Worm (Caenorhabditis elegans) whole organism, late embryonic: ENCODE results near the gene F11A5.15.

Experiments used
- C38D4.7 ChIP-seq: fragments of 200-800 bp; sonication (Bioruptor generic); optimal IDR thresholded peaks from 2 replicates; lab custom pipeline; 2018; ENCODE audit warnings: mild to moderate bottlenecking, missing genetic modification characterization, moderate library complexity, missing compliant biosample characterization
- F13H6.1 ChIP-seq: sonication (generic microtip); optimal IDR thresholded peaks from 2 replicates; lab custom pipeline; 2016; ENCODE audit warnings: missing genetic modification characterization, missing compliant biosample characterization
- K02D7.2 ChIP-seq: sonication (generic microtip); optimal IDR thresholded peaks from 2 replicates; lab custom pipeline; 2017; ENCODE audit warnings: mild to moderate bottlenecking, missing genetic modification characterization, missing compliant biosample characterization
- ahr-1 ChIP-seq: sonication (generic microtip); optimal IDR thresholded peaks from 2 replicates; lab custom pipeline; 2016; ENCODE audit warnings: missing genetic modification characterization, missing compliant biosample characterization
- ceh-14 ChIP-seq: sonication (generic microtip); optimal IDR thresholded peaks from 2 replicates; lab custom pipeline; 2016; ENCODE audit warnings: missing genotype, missing genetic modification characterization, missing compliant biosample characterization
- ceh-22 ChIP-seq: sonication (generic microtip); optimal IDR thresholded peaks from 2 replicates; lab custom pipeline; 2017; ENCODE audit warnings: missing biosample characterization, missing genetic modification characterization
- ceh-30 ChIP-seq: fragments of 150-350 bp; optimal IDR thresholded peaks from 2 replicates; lab custom pipeline; 2014; ENCODE audit warnings: missing biosample characterization, missing genetic modification characterization
- ceh-34 ChIP-seq: sonication (generic microtip); optimal IDR thresholded peaks from 2 replicates; lab custom pipeline; 2016; ENCODE audit warnings: mild to moderate bottlenecking, missing genetic modification characterization, missing compliant biosample characterization
- ceh-48 ChIP-seq: sonication (generic microtip); optimal IDR thresholded peaks from 2 replicates; lab custom pipeline; 2016; ENCODE audit warnings: missing genetic modification characterization, inconsistent platforms, missing compliant biosample characterization
- ceh-6 ChIP-seq: fragments of 200-800 bp; sonication (Bioruptor generic); optimal IDR thresholded peaks from 2 replicates; lab custom pipeline; 2018; ENCODE audit warnings: mild to moderate bottlenecking, missing genetic modification characterization, missing compliant biosample characterization
- ceh-9 ChIP-seq: sonication (generic microtip); optimal IDR thresholded peaks from 2 replicates; lab custom pipeline; 2016; ENCODE audit warnings: mild to moderate bottlenecking, missing genetic modification characterization, inconsistent platforms, missing compliant biosample characterization
- dmd-4 ChIP-seq: sonication (generic microtip); optimal IDR thresholded peaks from 2 replicates; lab custom pipeline; 2016; ENCODE audit warnings: borderline replicate concordance, missing genetic modification characterization, missing compliant biosample characterization
- elt-2 ChIP-seq: sonication (generic microtip); optimal IDR thresholded peaks from 2 replicates; lab custom pipeline; 2016; ENCODE audit warnings: missing genetic modification reagents, missing genetic modification characterization, missing compliant biosample characterization
- fax-1 ChIP-seq: sonication (generic microtip); optimal IDR thresholded peaks from 2 replicates; lab custom pipeline; 2016; ENCODE audit warnings: missing genotype, missing genetic modification characterization, missing compliant biosample characterization
- gmeb-2 ChIP-seq: sonication (generic microtip); optimal IDR thresholded peaks from 2 replicates; lab custom pipeline; 2016; ENCODE audit warnings: missing genetic modification characterization, inconsistent platforms, missing compliant biosample characterization
- hlh-30 ChIP-seq: sonication (generic microtip); optimal IDR thresholded peaks from 2 replicates; lab custom pipeline; 2017; ENCODE audit warnings: antibody characterized with exemption, missing genetic modification characterization, missing compliant biosample characterization; ENCODE audit not compliant: insufficient read depth
- hlh-6 ChIP-seq: sonication (generic microtip); optimal IDR thresholded peaks from 2 replicates; lab custom pipeline; 2016; ENCODE audit warnings: missing genotype, missing genetic modification characterization, missing compliant biosample characterization
- lim-6 ChIP-seq: sonication (generic microtip); optimal IDR thresholded peaks from 2 replicates; lab custom pipeline; 2016; ENCODE audit warnings: missing genetic modification characterization, missing compliant biosample characterization
- madf-2 ChIP-seq: sonication (generic microtip); optimal IDR thresholded peaks from 2 replicates; lab custom pipeline; 2017; ENCODE audit warnings: missing genetic modification characterization, missing compliant biosample characterization
- nfya-1 ChIP-seq: sonication (generic microtip); optimal IDR thresholded peaks from 2 replicates; lab custom pipeline; 2017; ENCODE audit warnings: missing genetic modification characterization, mild to moderate bottlenecking, missing compliant biosample characterization, antibody characterized with exemption, moderate library complexity
- odd-2 ChIP-seq: sonication (generic microtip); optimal IDR thresholded peaks from 2 replicates; lab custom pipeline; 2017; ENCODE audit warnings: antibody characterized with exemption, mild to moderate bottlenecking, missing genetic modification characterization, missing compliant biosample characterization
- pha-4 ChIP-seq: fragments of 150-350 bp; optimal IDR thresholded peaks from 2 replicates; lab custom pipeline; 2018; ENCODE audit warnings: missing biosample characterization, missing genetic modification reagents, missing genetic modification characterization
- pqm-1 ChIP-seq: sonication (generic microtip); optimal IDR thresholded peaks from 2 replicates; lab custom pipeline; 2016; ENCODE audit warnings: missing genetic modification characterization, missing compliant biosample characterization
- ref-2 ChIP-seq: sonication (generic microtip); optimal IDR thresholded peaks from 2 replicates; lab custom pipeline; 2016; ENCODE audit warnings: missing genetic modification characterization, missing compliant biosample characterization
- sdc-2 ChIP-seq: sonication (generic microtip); optimal IDR thresholded peaks from 2 replicates; lab custom pipeline; 2016; ENCODE audit warnings: missing genotype, missing genetic modification characterization, missing compliant biosample characterization
- tbx-2 ChIP-seq: sonication (generic microtip); optimal IDR thresholded peaks from 2 replicates; lab custom pipeline; 2016; ENCODE audit warnings: missing genetic modification characterization, missing compliant biosample characterization
- tbx-7 ChIP-seq: sonication (generic microtip); optimal IDR thresholded peaks from 2 replicates; lab custom pipeline; 2016; ENCODE audit warnings: missing genotype, missing genetic modification characterization, missing compliant biosample characterization
- unc-42 ChIP-seq: sonication (generic microtip); optimal IDR thresholded peaks from 2 replicates; lab custom pipeline; 2016; ENCODE audit warnings: missing genotype, missing genetic modification characterization, missing compliant biosample characterization
- unc-55 ChIP-seq: sonication (generic microtip); optimal IDR thresholded peaks from 2 replicates; lab custom pipeline; 2017; ENCODE audit warnings: missing biosample characterization, missing genetic modification reagents, missing genetic modification characterization
- unc-86 ChIP-seq: sonication (generic microtip); optimal IDR thresholded peaks from 2 replicates; lab custom pipeline; 2016; ENCODE audit warnings: missing genetic modification characterization, missing compliant biosample characterization
- zip-5 ChIP-seq: sonication (generic microtip); optimal IDR thresholded peaks from 2 replicates; lab custom pipeline; 2016; ENCODE audit warnings: missing genetic modification characterization, missing compliant biosample characterization
- ztf-16 ChIP-seq: sonication (generic microtip); optimal IDR thresholded peaks from 2 replicates; lab custom pipeline; 2017; ENCODE audit warnings: missing genetic modification characterization, missing compliant biosample characterization

The F11A5.15 gene

DNA sequence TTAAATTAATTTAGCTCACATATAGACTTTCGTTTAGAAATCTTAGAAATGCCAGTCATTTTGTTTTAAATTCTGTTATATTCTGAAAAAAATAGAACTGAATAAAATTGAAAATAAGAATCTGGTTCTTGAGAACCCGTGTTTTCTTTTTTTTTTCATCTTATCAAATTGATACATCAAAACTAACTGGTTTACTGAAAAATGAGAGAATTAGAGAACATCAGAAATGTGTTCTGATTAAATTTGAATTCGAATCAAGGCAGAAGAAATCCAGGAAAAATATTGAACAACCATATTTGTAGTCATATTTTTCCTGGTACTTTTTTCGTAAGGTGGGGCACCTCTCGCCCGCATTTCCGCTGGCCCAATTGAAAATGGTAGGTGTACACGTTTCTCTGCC lies at the start of gene F11A5.15:
Gene F11A5.15 (minus strand): TSS at position 101 of the 400 bp plus-strand sequence.
- TF ChIP-seq ztf-16 (tag; lab: Kevin White, UChicago) (no peak), ceh-22 (tag; lab: Kevin White, UChicago) (no peak), unc-55 (no peak), zip-5 (tag; lab: Kevin White, UChicago) (no peak), unc-42 (tag; lab: Kevin White, UChicago) (no peak), unc-86 (no peak), madf-2 (no peak)

DNA sequence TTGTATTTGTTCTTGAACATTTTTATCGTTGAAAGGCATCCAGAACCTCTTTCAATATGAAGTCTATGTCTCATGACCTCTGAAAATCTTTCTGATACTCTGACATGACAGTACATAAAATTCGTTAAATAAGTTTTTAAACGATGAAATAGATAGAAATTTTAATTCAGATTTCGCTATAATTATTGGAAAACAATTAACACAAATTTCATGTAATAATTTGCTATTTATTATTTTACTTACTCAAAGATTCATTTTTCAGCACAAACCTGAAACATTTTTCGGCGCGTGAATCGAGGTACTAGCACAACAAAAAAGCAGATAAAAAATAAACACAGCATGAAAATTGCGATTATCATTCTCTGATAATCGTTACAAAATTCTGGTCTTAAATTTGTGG lies 48.1 kb upstream of the F11A5.15 start, which contains the start of gene T13F3.4:
Gene T13F3.4 (minus strand): TSS at position 101 of the 400 bp plus-strand sequence.
- TF ChIP-seq F13H6.1 (tag; lab: Kevin White, UChicago) (no peak), ceh-22 (tag; lab: Kevin White, UChicago) (no peak)
- TF ChIP-seq, all 69 proteins: peak for 0

DNA sequence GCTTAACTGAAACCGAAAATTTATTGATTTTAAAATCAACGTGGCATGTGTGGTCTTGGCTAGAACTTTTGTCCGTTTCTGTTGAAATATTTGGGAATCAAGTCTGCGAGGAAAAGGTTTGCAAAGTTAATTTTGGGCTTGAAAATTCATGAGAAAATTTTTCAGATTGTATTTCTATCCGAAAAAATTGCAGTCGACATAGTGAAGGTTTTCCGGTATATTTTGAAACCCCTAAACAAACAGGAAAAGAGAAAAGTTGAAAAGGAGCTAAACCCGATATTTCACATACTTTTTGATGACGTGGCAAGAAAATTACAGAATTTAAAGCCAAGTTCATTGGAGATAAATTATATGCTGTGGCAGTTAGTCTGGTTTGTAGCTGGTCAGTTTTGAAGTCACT lies 41.3 kb upstream of the F11A5.15 start, which contains the start of gene nhr-127:
Gene nhr-127 (plus strand): TSS at position 301 of the 400 bp plus-strand sequence.
- no peak for TF ChIP-seq tbx-7 (tag; lab: Kevin White, UChicago)
- no peak for TF ChIP-seq ceh-14 (tag; lab: Kevin White, UChicago)

DNA sequence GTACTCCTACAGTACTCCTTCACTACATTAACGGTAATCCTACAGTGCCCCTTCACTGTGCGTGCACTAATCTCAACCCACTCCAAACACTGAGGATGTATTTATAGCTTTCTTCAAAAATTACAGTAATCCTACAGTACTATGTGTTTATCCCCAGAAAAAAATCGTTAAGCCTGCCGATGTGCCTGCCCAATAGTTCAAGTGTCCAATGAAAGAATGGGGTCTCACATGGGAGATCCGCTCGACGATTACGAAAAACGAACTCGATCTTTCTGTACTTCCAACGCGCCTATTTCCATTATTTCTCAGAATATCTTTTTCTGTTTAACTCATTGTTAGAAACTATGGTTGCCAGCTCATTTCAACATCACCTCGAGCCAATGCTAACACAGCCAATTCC lies 39.7 kb upstream of the F11A5.15 start, which contains the start of gene nhr-218:
Gene nhr-218 (plus strand): TSS at position 301 of the 400 bp plus-strand sequence.
- TF ChIP-seq ref-2 (tag; lab: Kevin White, UChicago) (no peak), nfya-1 (tag; lab: Kevin White, UChicago) (no peak)

DNA sequence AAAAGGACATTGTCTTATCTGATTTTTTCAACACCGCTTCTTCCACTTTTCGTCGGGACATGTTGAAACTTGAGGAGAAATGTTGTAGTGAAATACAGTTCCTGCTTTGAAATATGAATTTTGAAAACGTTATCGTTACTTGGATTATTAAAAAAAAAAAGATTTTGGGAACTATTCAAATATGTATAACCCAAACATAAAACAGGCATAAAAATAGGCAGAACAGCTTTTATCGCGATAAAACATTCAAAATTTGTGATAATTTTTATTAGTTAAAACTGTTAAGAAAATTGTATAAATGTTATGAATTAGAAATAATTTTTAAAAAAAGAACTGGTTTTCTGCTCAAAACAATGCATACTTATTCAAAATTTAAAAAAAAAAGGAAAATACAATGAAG lies 38.0 kb upstream of the F11A5.15 start, which contains the start of gene bgnt-1.3:
Gene bgnt-1.3 (minus strand): TSS at position 101 of the 400 bp plus-strand sequence.
- no peak for TF ChIP-seq ceh-14 (tag; lab: Kevin White, UChicago)
- no peak for TF ChIP-seq ceh-34 (tag; lab: Kevin White, UChicago)
- TF ChIP-seq hlh-6 = no peak
- no peak for TF ChIP-seq ceh-9 (tag; lab: Kevin White, UChicago)
- TF ChIP-seq dmd-4 (tag; lab: Kevin White, UChicago) = no peak
- TF ChIP-seq ceh-30 (tag; lab: Kevin White, UChicago) = no peak
- TF ChIP-seq F13H6.1 (tag; lab: Kevin White, UChicago) = no peak
- no peak for TF ChIP-seq C38D4.7 (GFP tag; lab: Kevin White, UChicago)
- no peak for TF ChIP-seq ahr-1 (tag; lab: Kevin White, UChicago)
- no peak for TF ChIP-seq gmeb-2 (tag; lab: Kevin White, UChicago)
- TF ChIP-seq odd-2 (tag; lab: Kevin White, UChicago) = no peak
- TF ChIP-seq tbx-2 (tag; lab: Kevin White, UChicago) = no peak
- TF ChIP-seq unc-55 = no peak
- no peak for TF ChIP-seq ceh-48 (tag; lab: Kevin White, UChicago)
- TF ChIP-seq lim-6 (tag; lab: Kevin White, UChicago) = no peak

DNA sequence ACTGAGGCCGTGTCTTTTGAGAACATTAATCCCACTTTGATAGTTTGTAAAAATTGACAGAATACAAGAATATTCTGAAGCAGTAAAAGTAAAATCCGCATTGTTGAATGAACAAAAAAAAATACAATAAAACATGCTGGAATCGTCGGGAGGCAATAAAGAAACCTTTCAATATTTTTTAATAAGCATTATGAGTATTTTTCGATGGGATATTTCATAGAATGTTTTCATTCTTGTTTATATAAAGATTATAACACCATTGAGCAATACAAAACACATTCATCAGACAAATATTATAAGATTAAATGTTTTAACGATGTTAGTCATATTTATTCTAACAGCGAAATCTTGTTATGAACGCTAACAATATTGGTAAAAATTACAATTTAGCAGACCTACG lies 35.3 kb upstream of the F11A5.15 start, which contains the start of gene gcy-20:
Gene gcy-20 (minus strand): TSS at position 101 of the 400 bp plus-strand sequence.
- TF ChIP-seq pqm-1 = no peak
- TF ChIP-seq ceh-34 (tag; lab: Kevin White, UChicago) = no peak
- TF ChIP-seq fax-1 (tag; lab: Kevin White, UChicago) = no peak
- TF ChIP-seq ceh-22 (tag; lab: Kevin White, UChicago) = no peak
- TF ChIP-seq pha-4 (tag; lab: Kevin White, UChicago) = no peak
- no peak for TF ChIP-seq zip-5 (tag; lab: Kevin White, UChicago)
- TF ChIP-seq ceh-6 (GFP tag; lab: Kevin White, UChicago) = no peak
- TF ChIP-seq nfya-1 (tag; lab: Kevin White, UChicago) = no peak
- TF ChIP-seq elt-2 (tag; lab: Kevin White, UChicago) = no peak
- TF ChIP-seq K02D7.2 (tag; lab: Kevin White, UChicago) = no peak
- no peak for TF ChIP-seq ceh-9 (tag; lab: Kevin White, UChicago)
- TF ChIP-seq sdc-2 (tag; lab: Kevin White, UChicago) = no peak
- TF ChIP-seq tbx-2 (tag; lab: Kevin White, UChicago) = no peak
- TF ChIP-seq hlh-30 = no peak
- no peak for TF ChIP-seq C38D4.7 (GFP tag; lab: Kevin White, UChicago)
